Fruit fly (Drosophila melanogaster): ENCODE data around the gene bsk.

DNA sequence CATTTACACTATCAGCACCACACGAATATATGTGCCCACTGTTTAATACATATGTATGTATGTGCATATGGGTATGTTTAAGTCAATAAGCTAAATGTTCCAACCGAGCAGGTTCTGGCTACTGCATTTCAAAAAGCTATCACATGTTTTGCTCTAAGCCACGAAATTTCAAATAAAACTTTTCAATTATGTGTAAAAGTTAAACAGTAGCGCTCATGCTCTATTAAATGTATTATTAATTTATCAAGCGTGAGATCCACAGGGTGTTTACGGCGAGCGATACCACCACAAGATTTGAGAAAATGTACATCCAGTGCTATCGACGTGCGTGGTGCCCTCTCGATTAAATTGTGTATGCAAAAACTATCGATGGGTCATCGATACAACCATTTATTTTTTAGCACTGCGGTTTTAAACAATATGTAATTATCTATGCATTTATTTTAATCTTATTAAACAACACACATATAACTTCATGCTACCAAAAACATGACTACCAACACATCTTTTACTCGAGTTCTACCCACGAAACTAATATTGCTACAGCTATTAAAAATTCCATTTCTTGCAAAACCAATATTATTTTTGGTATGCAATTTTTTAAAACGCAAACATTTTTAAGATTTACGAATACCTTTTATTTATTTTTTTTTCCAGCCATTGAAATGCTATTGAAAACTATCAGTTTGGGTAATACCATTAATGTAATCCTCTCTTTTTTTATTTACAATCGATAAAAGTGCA, 10.6 kb upstream of the bsk start, which contains the start of gene Pten:
- no peak for TF ChIP-seq CG8159 (tag; optimal IDR thresholded peaks at IDR 0.05)
- no peak for TF ChIP-seq CG4496 (GFP tag; IDR thresholded peaks at IDR 0.05)
